Worm (Caenorhabditis elegans) whole organism, young adult: ENCODE measurements around the gene rin-1.

Experiments used
- B0261.1 ChIP-seq: sonication (generic microtip); optimal IDR thresholded peaks from 2 replicates; lab custom pipeline; 2016; ENCODE audit warnings: mild to moderate bottlenecking, missing genetic modification characterization, moderate library complexity, missing compliant biosample characterization
- C06A6.2 ChIP-seq: fragments of 200-800 bp; sonication (Bioruptor generic); conservative IDR thresholded peaks from 2 replicates; pipeline ENCODE4 v1.3.6; 2022; ENCODE audit warnings: missing genetic modification characterization, missing compliant biosample characterization
- F22D6.2 ChIP-seq: sonication (generic microtip); optimal IDR thresholded peaks from 2 replicates; lab custom pipeline; 2016; ENCODE audit warnings: mild to moderate bottlenecking, missing genetic modification characterization, missing compliant biosample characterization
- F23B12.7 ChIP-seq: sonication (generic microtip); optimal IDR thresholded peaks from 2 replicates; lab custom pipeline; 2017; ENCODE audit warnings: missing genetic modification characterization, mild to moderate bottlenecking, missing compliant biosample characterization, antibody characterized with exemption, moderate library complexity; ENCODE audit not compliant: insufficient read depth
- F39B2.1 ChIP-seq: fragments of 200-800 bp; sonication (Bioruptor generic); IDR thresholded peaks from 2 replicates; pipeline ENCODE4 v1.3.6; 2022; ENCODE audit warnings: missing genetic modification reagents, missing genetic modification characterization, missing compliant biosample characterization
- T07F8.4 ChIP-seq: sonication (generic microtip); optimal IDR thresholded peaks from 2 replicates; lab custom pipeline; 2016; ENCODE audit warnings: mild to moderate bottlenecking, missing genetic modification characterization, moderate library complexity, missing compliant biosample characterization
- Y56A3A.18 ChIP-seq: fragments of 200-800 bp; sonication (Bioruptor generic); IDR thresholded peaks from 2 replicates; pipeline ENCODE4 v1.3.6; 2022; ENCODE audit warnings: missing genetic modification reagents, missing genetic modification characterization, missing compliant biosample characterization
- Y67H2A.10 ChIP-seq: fragments of 200-800 bp; sonication (Bioruptor generic); conservative IDR thresholded peaks from 2 replicates; pipeline ENCODE4 v1.3.6; 2022; ENCODE audit warnings: missing genetic modification reagents, missing genetic modification characterization, missing compliant biosample characterization
- Y79H2A.3 ChIP-seq: fragments of 200-800 bp; sonication (Bioruptor generic); conservative IDR thresholded peaks from 2 replicates; pipeline ENCODE4 v1.3.6; 2022; ENCODE audit warnings: missing genetic modification reagents, missing genetic modification characterization, missing compliant biosample characterization
- ama-1 ChIP-seq, 3 experiments: fragments of 150-350 bp in 1 of 3; sonication (generic microtip) in 2 of 3; optimal IDR thresholded peaks; 2 replicates each; lab custom pipeline; 2014 to 2018; ENCODE audit warnings: missing biosample characterization in 2 of 3, missing genetic modification characterization in 2 of 3, missing genetic modification reagents in 2 of 3
- aptf-2 ChIP-seq: fragments of 200-800 bp; sonication (Bioruptor generic); conservative IDR thresholded peaks from 2 replicates; pipeline ENCODE4 v1.3.6; 2022; ENCODE audit warnings: missing genetic modification reagents, missing genetic modification characterization, missing compliant biosample characterization
- aptf-3 ChIP-seq: fragments of 200-800 bp; sonication (Bioruptor generic); IDR thresholded peaks from 2 replicates; pipeline ENCODE4 v1.3.6; 2022; ENCODE audit warnings: missing genetic modification characterization, missing compliant biosample characterization
- attf-3 ChIP-seq: fragments of 200-800 bp; sonication (Bioruptor generic); conservative IDR thresholded peaks from 2 replicates; pipeline ENCODE4 v1.3.6; 2022; ENCODE audit warnings: missing genetic modification reagents, missing genetic modification characterization, missing compliant biosample characterization
- ccch-3 ChIP-seq: fragments of 200-800 bp; sonication (Bioruptor generic); optimal IDR thresholded peaks from 2 replicates; lab custom pipeline; 2018; ENCODE audit warnings: mild to moderate bottlenecking, missing genetic modification characterization, missing compliant biosample characterization
- ceh-79 ChIP-seq: sonication (generic microtip); optimal IDR thresholded peaks from 2 replicates; lab custom pipeline; 2017; ENCODE audit warnings: mild to moderate bottlenecking, missing genetic modification characterization, missing compliant biosample characterization
- chd-7 ChIP-seq: sonication (generic microtip); optimal IDR thresholded peaks from 2 replicates; lab custom pipeline; 2016; ENCODE audit warnings: mild to moderate bottlenecking, missing genetic modification characterization, moderate library complexity, missing compliant biosample characterization
- die-1 ChIP-seq: sonication (generic microtip); optimal IDR thresholded peaks from 2 replicates; lab custom pipeline; 2016; ENCODE audit warnings: missing genotype, mild to moderate bottlenecking, missing genetic modification characterization, missing compliant biosample characterization
- him-1 ChIP-seq: sonication (generic microtip); optimal IDR thresholded peaks from 2 replicates; lab custom pipeline; 2016; ENCODE audit warnings: missing genotype, missing genetic modification reagents, missing genetic modification characterization, missing compliant biosample characterization
- hlh-12 ChIP-seq: sonication (generic microtip); optimal IDR thresholded peaks from 2 replicates; lab custom pipeline; 2016; ENCODE audit warnings: missing genetic modification characterization, missing compliant biosample characterization
- hmg-20 ChIP-seq: fragments of 200-800 bp; sonication (Bioruptor generic); IDR thresholded peaks from 2 replicates; pipeline ENCODE4 v1.3.6; 2022; ENCODE audit warnings: missing genetic modification reagents, missing genetic modification characterization, missing compliant biosample characterization
- let-526 ChIP-seq: fragments of 200-800 bp; sonication (Bioruptor generic); IDR thresholded peaks from 2 replicates; pipeline ENCODE4 v1.3.6; 2022; ENCODE audit warnings: missing genetic modification reagents, missing genetic modification characterization, missing compliant biosample characterization
- let-607 ChIP-seq, 2 experiments: fragments of 200-800 bp in 1 of 2; sonication (Bioruptor generic) in 1 of 2; sonication (generic microtip) in 1 of 2; optimal IDR thresholded peaks; 2 replicates each; lab custom pipeline; 2016 to 2018; ENCODE audit warnings: mild to moderate bottlenecking in 2 of 2, missing compliant biosample characterization in 2 of 2, missing genetic modification characterization in 2 of 2, moderate library complexity in 2 of 2, missing genotype in 1 of 2
- lsl-1 ChIP-seq: fragments of 200-800 bp; sonication (Bioruptor generic); optimal IDR thresholded peaks from 2 replicates; lab custom pipeline; 2018; ENCODE audit warnings: mild to moderate bottlenecking, missing genetic modification characterization, moderate library complexity, missing compliant biosample characterization
- lsy-27 ChIP-seq: sonication (generic microtip); optimal IDR thresholded peaks from 2 replicates; lab custom pipeline; 2017; ENCODE audit warnings: missing genetic modification characterization, mild to moderate bottlenecking, missing compliant biosample characterization, antibody characterized with exemption, missing genotype, borderline replicate concordance; ENCODE audit not compliant: insufficient read depth
- madf-10 ChIP-seq: sonication (generic microtip); optimal IDR thresholded peaks from 2 replicates; lab custom pipeline; 2016; ENCODE audit warnings: mild to moderate bottlenecking, missing genetic modification characterization, missing compliant biosample characterization
- madf-8 ChIP-seq: fragments of 200-800 bp; sonication (Bioruptor generic); conservative IDR thresholded peaks from 2 replicates; pipeline ENCODE4 v1.3.6; 2022; ENCODE audit warnings: missing genetic modification reagents, missing genetic modification characterization, missing compliant biosample characterization
- mel-28 ChIP-seq: sonication (generic microtip); optimal IDR thresholded peaks from 2 replicates; lab custom pipeline; 2016; ENCODE audit warnings: borderline replicate concordance, mild to moderate bottlenecking, missing genetic modification characterization, missing compliant biosample characterization
- mes-4 ChIP-seq: sonication (generic microtip); optimal IDR thresholded peaks from 2 replicates; lab custom pipeline; 2016; ENCODE audit warnings: missing genotype, missing genetic modification characterization, missing compliant biosample characterization
- nfya-2 ChIP-seq: fragments of 200-800 bp; sonication (Bioruptor generic); IDR thresholded peaks from 2 replicates; pipeline ENCODE4 v1.3.6; 2022; ENCODE audit warnings: missing genetic modification reagents, missing genetic modification characterization, missing compliant biosample characterization
- nhr-179 ChIP-seq: sonication (generic microtip); optimal IDR thresholded peaks from 2 replicates; lab custom pipeline; 2016; ENCODE audit warnings: mild to moderate bottlenecking, missing genetic modification characterization, missing compliant biosample characterization
- nhr-80 ChIP-seq: sonication (generic microtip); optimal IDR thresholded peaks from 2 replicates; lab custom pipeline; 2016; ENCODE audit warnings: missing genetic modification characterization, missing compliant biosample characterization
- rcor-1 ChIP-seq: fragments of 200-800 bp; sonication (Bioruptor generic); IDR thresholded peaks from 2 replicates; pipeline ENCODE4 v1.3.6; 2022; ENCODE audit warnings: missing genetic modification reagents, missing genetic modification characterization, missing compliant biosample characterization
- rpc-1 ChIP-seq, 2 experiments: fragments of 150-350 bp in 1 of 2; sonication (generic microtip) in 1 of 2; optimal IDR thresholded peaks; 2 replicates each; lab custom pipeline; 2014 to 2018; ENCODE audit warnings: missing biosample characterization in 1 of 2, missing genetic modification characterization in 1 of 2, missing genetic modification reagents in 1 of 2, missing genotype in 1 of 2
- snpc-1.3 ChIP-seq: sonication (generic microtip); optimal IDR thresholded peaks from 2 replicates; lab custom pipeline; 2017; ENCODE audit warnings: missing genetic modification characterization, mild to moderate bottlenecking, missing compliant biosample characterization, antibody characterized with exemption, moderate library complexity, missing genotype, missing genetic modification reagents; ENCODE audit not compliant: insufficient read depth
- somi-1 ChIP-seq: fragments of 200-800 bp; sonication (Bioruptor generic); optimal IDR thresholded peaks from 2 replicates; lab custom pipeline; 2018; ENCODE audit warnings: mild to moderate bottlenecking, missing genetic modification characterization, missing compliant biosample characterization
- tbp1 ChIP-seq: fragments of 200-800 bp; sonication (Bioruptor generic); optimal IDR thresholded peaks from 2 replicates; lab custom pipeline; 2018; ENCODE audit warnings: mild to moderate bottlenecking, missing genetic modification characterization, missing compliant biosample characterization
- tlf-1 ChIP-seq: fragments of 200-800 bp; sonication (Bioruptor generic); optimal IDR thresholded peaks from 2 replicates; lab custom pipeline; 2018; ENCODE audit warnings: mild to moderate bottlenecking, missing genetic modification characterization, missing compliant biosample characterization
- unc-130 ChIP-seq: sonication (generic microtip); optimal IDR thresholded peaks from 2 replicates; lab custom pipeline; 2016; ENCODE audit warnings: missing genetic modification reagents, missing genetic modification characterization, missing compliant biosample characterization

rin-1 gene

DNA sequence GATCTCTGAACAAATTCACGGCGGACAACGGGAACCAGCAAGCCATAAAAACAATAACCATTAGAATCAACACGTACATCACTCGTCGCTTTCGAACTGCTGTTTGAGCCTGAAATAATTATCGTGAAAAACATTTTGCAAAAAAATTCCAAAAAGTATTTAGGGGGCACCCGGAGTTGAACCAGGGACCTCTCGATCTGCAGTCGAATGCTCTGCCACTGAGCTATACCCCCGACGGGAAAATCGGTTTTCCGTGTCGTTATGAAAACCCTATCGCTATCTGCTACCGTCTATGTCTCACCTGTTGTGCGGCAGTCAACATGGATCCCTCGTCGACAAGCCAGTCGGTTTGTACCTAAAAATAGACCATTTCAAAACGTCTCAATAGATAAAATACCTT is 40.2 kb upstream of the rin-1 start (continued):
- TF ChIP-seq B0261.1 (peak; percentile 87), Y67H2A.10 (GFP tag; lab: Robert Waterston, UW) (no peak), rcor-1 (GFP tag; lab: Robert Waterston, UW) (no peak; the same call in 1 of the 2 replicates), tbp1 (GFP tag; lab: Kevin White, UChicago) (peak; percentile 92), mel-28 (no peak), unc-130 (GFP tag; lab: Kevin White, UChicago) (no peak), F23B12.7 (tag; lab: Kevin White, UChicago) (no peak), him-1 (tag; lab: Kevin White, UChicago) (peak; percentile 69), madf-8 (GFP tag; lab: Robert Waterston, UW) (no peak), let-526 (GFP tag; lab: Robert Waterston, UW) (no peak), mes-4 (peak; percentile 23), ccch-3 (GFP tag; lab: Kevin White, UChicago) (no peak)

DNA sequence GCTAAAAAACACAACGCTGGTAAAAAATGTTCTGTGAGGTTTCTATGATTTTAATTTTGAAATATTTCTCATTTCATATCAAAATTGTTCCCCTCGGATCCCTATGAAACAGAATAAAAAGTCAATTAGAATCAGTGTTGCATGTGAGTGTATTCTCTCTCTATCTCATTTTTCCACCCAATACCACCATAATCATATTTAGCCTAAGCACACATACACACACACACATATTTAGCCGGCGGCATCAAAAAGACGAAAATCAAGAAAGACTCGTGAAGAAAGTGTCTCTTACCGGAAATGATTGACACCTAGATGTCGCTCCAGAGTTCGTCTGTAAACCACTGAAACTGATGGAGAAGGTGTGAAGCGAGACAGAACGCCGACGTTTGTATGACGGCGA is 38.9 kb upstream of the rin-1 start:
- no peak for TF ChIP-seq lsy-27 (tag; lab: Kevin White, UChicago)
- no peak for TF ChIP-seq nfya-2 (GFP tag; lab: Robert Waterston, UW)
- no peak for TF ChIP-seq F22D6.2 (tag; lab: Kevin White, UChicago)
- TF ChIP-seq T07F8.4 (tag; lab: Kevin White, UChicago): no peak
- no peak for TF ChIP-seq Y67H2A.10 (GFP tag; lab: Robert Waterston, UW)
- no peak for TF ChIP-seq tlf-1 (GFP tag; lab: Kevin White, UChicago)
- no peak for TF ChIP-seq attf-3 (GFP tag; lab: Robert Waterston, UW)
- TF ChIP-seq die-1 (tag; lab: Kevin White, UChicago): no peak

DNA sequence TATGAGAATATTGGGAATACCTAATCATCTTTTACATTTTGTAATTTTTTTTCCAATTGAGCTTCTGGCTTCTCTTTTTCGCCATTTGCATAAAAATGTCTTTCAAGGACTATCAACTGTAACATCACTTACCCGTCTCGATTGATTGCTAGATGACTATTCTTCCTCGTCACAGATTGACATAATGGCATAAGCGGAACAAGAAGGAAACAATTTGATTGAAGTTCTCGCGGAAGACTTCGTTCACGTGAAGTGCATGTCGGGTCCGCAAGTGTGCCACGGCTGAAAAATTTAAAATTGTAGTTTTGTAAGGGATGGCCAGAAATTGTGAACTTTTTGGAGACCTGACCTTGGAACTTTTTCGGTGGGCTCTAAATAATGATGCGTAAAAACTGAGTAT is 38.3 kb upstream of the rin-1 start:
- TF ChIP-seq nhr-80 (tag; lab: Kevin White, UChicago): peak; percentile 24
- TF ChIP-seq nhr-179: no peak
- TF ChIP-seq snpc-1.3: no peak
- TF ChIP-seq madf-10 (tag; lab: Kevin White, UChicago): no peak
- no peak for TF ChIP-seq ama-1 (optimal IDR thresholded peaks at IDR 0.05; lab: Kevin White, UChicago)
- no peak for TF ChIP-seq ama-1 (GFP tag; optimal IDR thresholded peaks at IDR 0.05; lab: Kevin White, UChicago)
- peak in 1 of 2 experiments; percentile 74 for TF ChIP-seq let-607 (tag; optimal IDR thresholded peaks at IDR 0.05; lab: Kevin White, UChicago)
- TF ChIP-seq aptf-3 (GFP tag; lab: Robert Waterston, UW): no peak
- TF ChIP-seq chd-7: no peak
- TF ChIP-seq rpc-1 (optimal IDR thresholded peaks at IDR 0.05; lab: Kevin White, UChicago): no peak
- no peak for TF ChIP-seq rpc-1 (tag; optimal IDR thresholded peaks at IDR 0.05; lab: Kevin White, UChicago)
- no peak for TF ChIP-seq tlf-1 (GFP tag; lab: Kevin White, UChicago)
- TF ChIP-seq Y79H2A.3 (GFP tag; lab: Robert Waterston, UW): no peak
- TF ChIP-seq F23B12.7 (tag; lab: Kevin White, UChicago): no peak
- TF ChIP-seq hlh-12 (tag; lab: Kevin White, UChicago): no peak

ce11 chrV:14852620-14853019 is 37.2 kb upstream of the rin-1 start:
- no peak for TF ChIP-seq let-607 (tag; optimal IDR thresholded peaks at IDR 0.05; lab: Kevin White, UChicago)
- TF ChIP-seq somi-1 (GFP tag; lab: Kevin White, UChicago): no peak
- no peak for TF ChIP-seq hmg-20 (GFP tag; lab: Robert Waterston, UW)
- no peak for TF ChIP-seq die-1 (tag; lab: Kevin White, UChicago)
- TF ChIP-seq Y56A3A.18 (GFP tag; lab: Robert Waterston, UW): no peak
- TF ChIP-seq F39B2.1 (GFP tag; lab: Robert Waterston, UW): no peak
- no peak for TF ChIP-seq aptf-2 (GFP tag; lab: Robert Waterston, UW)
- TF ChIP-seq madf-10 (tag; lab: Kevin White, UChicago): no peak
- TF ChIP-seq lsl-1 (GFP tag; lab: Kevin White, UChicago): no peak
- TF ChIP-seq ceh-79 (tag; lab: Kevin White, UChicago): no peak
- TF ChIP-seq C06A6.2 (GFP tag; lab: Robert Waterston, UW): no peak
